Worm (Caenorhabditis elegans) whole organism, midembryonic: ENCODE measurements around the gene nlp-28.

Source experiments
- cog-1 ChIP-seq: sonication (generic microtip); optimal IDR thresholded peaks from 2 replicates; lab custom pipeline; 2016; ENCODE audit warnings: missing genetic modification characterization, missing compliant biosample characterization
- flt-1 ChIP-seq: fragments of 200-800 bp; sonication (Bioruptor generic); IDR thresholded peaks from 2 replicates; pipeline ENCODE4 v1.3.6; 2022; ENCODE audit warnings: missing genetic modification characterization, missing compliant biosample characterization
- med-1 ChIP-seq: sonication (generic microtip); optimal IDR thresholded peaks from 2 replicates; lab custom pipeline; 2017; ENCODE audit warnings: missing genetic modification characterization, mild to moderate bottlenecking, missing compliant biosample characterization, antibody characterized with exemption, missing genetic modification reagents; ENCODE audit not compliant: insufficient read depth
- ztf-23 ChIP-seq: fragments of 200-800 bp; sonication (Bioruptor generic); IDR thresholded peaks from 2 replicates; pipeline ENCODE4 v1.3.6; 2022; ENCODE audit warnings: missing genetic modification reagents, missing genetic modification characterization, missing compliant biosample characterization
- ztf-29 ChIP-seq: fragments of 200-800 bp; sonication (Bioruptor generic); IDR thresholded peaks from 2 replicates; pipeline ENCODE4 v1.3.6; 2022; ENCODE audit warnings: missing genetic modification reagents, missing genetic modification characterization, missing compliant biosample characterization

ce11 chrV:3970410-3970809 lies 17.3 kb upstream of the nlp-28 start, which contains the start of gene cyp-34A9:
- TF ChIP-seq ztf-23, result no peak
- TF ChIP-seq ztf-29 (GFP tag; lab: Robert Waterston, UW), result no peak
- no peak for TF ChIP-seq cog-1 (tag; lab: Kevin White, UChicago)
- no peak for TF ChIP-seq flt-1
- no peak for TF ChIP-seq med-1 (GFP tag; lab: Kevin White, UChicago)
